Fruit fly (Drosophila melanogaster): ENCODE data around the gene pon.

dm6 chrX:4677427-4677826, 41.3 kb downstream of the pon start:
- TF ChIP-seq ttk (optimal IDR thresholded peaks at IDR 0.05), result no peak
- no peak for TF ChIP-seq insv (optimal IDR thresholded peaks at IDR 0.05)
- TF ChIP-seq h (optimal IDR thresholded peaks at IDR 0.05), result no peak
- no peak for TF ChIP-seq psq (optimal IDR thresholded peaks at IDR 0.05)
- TF ChIP-seq Myc (optimal IDR thresholded peaks at IDR 0.05), result no peak
